Worm (Caenorhabditis elegans): ENCODE measurements around the gene Y41D4B.11.

DNA sequence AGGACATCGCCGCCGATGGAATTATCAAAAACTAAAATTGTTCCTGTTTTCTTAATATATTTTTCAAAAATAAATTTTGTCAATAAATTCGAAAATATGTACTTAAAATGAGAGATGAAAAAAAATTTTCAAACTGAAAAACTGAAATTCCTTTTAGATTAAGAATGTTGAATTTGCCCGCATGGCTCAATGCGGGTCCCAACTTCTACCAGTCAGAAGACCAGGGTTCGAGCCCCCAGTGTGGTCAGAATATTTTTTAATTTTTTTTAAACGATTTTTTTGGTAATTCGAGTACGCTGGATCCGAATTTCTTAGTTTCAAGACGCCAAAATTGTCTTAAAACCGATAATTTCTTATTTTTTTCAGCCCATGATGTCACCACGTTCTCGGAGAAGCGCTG lies 31.8 kb downstream of the Y41D4B.11 start:
- TF ChIP-seq madf-6 (GFP tag; IDR thresholded peaks at IDR 0.05) = no peak
- no peak for TF ChIP-seq unc-62 (GFP tag; optimal IDR thresholded peaks at IDR 0.05)
- no peak for TF ChIP-seq sea-2 (GFP tag; IDR thresholded peaks at IDR 0.05)
- TF ChIP-seq attf-6 (GFP tag; IDR thresholded peaks at IDR 0.05) = no peak
